Fruit fly (Drosophila melanogaster): Measurements from ENCODE around the gene Gpdh3.
A peak's percentile ranks its signal among the peaks of the same experiment; 100 is the strongest.

The Gpdh3 gene

DNA sequence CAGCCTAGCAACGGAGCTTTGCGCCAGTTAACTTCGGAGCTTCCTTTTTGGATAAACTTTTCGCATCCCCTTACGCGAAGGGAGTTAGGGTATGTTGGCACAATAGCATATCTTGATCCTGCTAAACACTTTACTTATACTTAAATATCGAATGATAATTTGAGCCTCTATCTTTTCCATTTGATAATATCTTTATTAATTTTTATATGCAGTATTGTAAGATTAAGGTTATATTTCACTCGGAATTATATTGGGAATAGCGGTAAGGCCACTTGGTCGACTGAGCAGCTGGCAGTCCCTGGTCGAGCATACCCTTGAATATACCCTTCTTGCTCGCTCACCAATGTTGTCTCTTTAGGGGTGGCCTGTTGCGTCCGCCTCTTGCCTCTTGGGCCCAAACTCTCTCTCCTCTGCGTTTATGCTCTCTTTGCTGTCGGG lies 13.0 kb upstream of the Gpdh3 start (continued):
- peak; percentile 58 for TF ChIP-seq achi (GFP tag; optimal IDR thresholded peaks at IDR 0.05)
- TF ChIP-seq dsx (GFP tag; optimal IDR thresholded peaks at IDR 0.05; ENCODE audit: poor library complexity, severe bottlenecking): peak; percentile 5
- peak; percentile 68 for TF ChIP-seq OdsH (GFP tag; optimal IDR thresholded peaks at IDR 0.05)
- TF ChIP-seq CG32006 (GFP tag; optimal IDR thresholded peaks at IDR 0.05): peak; percentile 67
- peak; percentile 39 for TF ChIP-seq CG3032 (tag; optimal IDR thresholded peaks at IDR 0.05)
- no peak for TF ChIP-seq fd85E (GFP tag; optimal IDR thresholded peaks at IDR 0.05)
- TF ChIP-seq Met (GFP tag; optimal IDR thresholded peaks at IDR 0.05): peak; percentile 66
- no peak for TF ChIP-seq Smox (GFP tag; optimal IDR thresholded peaks at IDR 0.05)
- TF ChIP-seq CG4318 (GFP tag; optimal IDR thresholded peaks at IDR 0.05): no peak
- TF ChIP-seq Sox15 (GFP tag; optimal IDR thresholded peaks at IDR 0.05): no peak
- peak; percentile 38 for TF ChIP-seq Sox14 (GFP tag; optimal IDR thresholded peaks at IDR 0.05)
- peak; percentile 43 for TF ChIP-seq topi (GFP tag; optimal IDR thresholded peaks at IDR 0.05)
- peak; percentile 54 for TF ChIP-seq fkh (GFP tag; optimal IDR thresholded peaks at IDR 0.05)
- TF ChIP-seq Hr4 (GFP tag; optimal IDR thresholded peaks at IDR 0.05): peak; percentile 54
- TF ChIP-seq spab (GFP tag; optimal IDR thresholded peaks at IDR 0.05): peak; percentile 43
- TF ChIP-seq CG10669 (GFP tag; optimal IDR thresholded peaks at IDR 0.05): peak; percentile 39
- TF ChIP-seq salr (GFP tag; optimal IDR thresholded peaks at IDR 0.05): no peak
- no peak for TF ChIP-seq CG6854 (GFP tag; optimal IDR thresholded peaks at IDR 0.05)
- TF ChIP-seq CG6808 (GFP tag; optimal IDR thresholded peaks at IDR 0.05): no peak
- TF ChIP-seq lz (GFP tag; optimal IDR thresholded peaks at IDR 0.05): peak; percentile 51
- TF ChIP-seq CG31627 (GFP tag; optimal IDR thresholded peaks at IDR 0.05): peak; percentile 46
- no peak for TF ChIP-seq ss (GFP tag; optimal IDR thresholded peaks at IDR 0.05)
- TF ChIP-seq fd59A (GFP tag; optimal IDR thresholded peaks at IDR 0.05): peak; percentile 44
- peak; percentile 75 for TF ChIP-seq esn (GFP tag; optimal IDR thresholded peaks at IDR 0.05)
- peak; percentile 79 for TF ChIP-seq CG8119 (GFP tag; IDR thresholded peaks at IDR 0.05)
- peak; percentile 89 for TF ChIP-seq eg (GFP tag; IDR thresholded peaks at IDR 0.05)
- TF ChIP-seq CG11762 (GFP tag; optimal IDR thresholded peaks at IDR 0.05; ENCODE audit: insufficient read depth): peak; percentile 13
- TF ChIP-seq CG11294 (GFP tag; IDR thresholded peaks at IDR 0.05): peak; percentile 79

- TF ChIP-seq cyc (GFP tag; optimal IDR thresholded peaks at IDR 0.05) (no peak), Sox15 (GFP tag; optimal IDR thresholded peaks at IDR 0.05) (no peak), fd85E (GFP tag; optimal IDR thresholded peaks at IDR 0.05) (no peak), CG11294 (GFP tag; IDR thresholded peaks at IDR 0.05) (no peak), Blimp-1 (GFP tag; optimal IDR thresholded peaks at IDR 0.05) (no peak), CG6163 (GFP tag; IDR thresholded peaks at IDR 0.05) (no peak), CG6854 (GFP tag; optimal IDR thresholded peaks at IDR 0.05) (no peak)
Observed at dm6 chr3R:22372535-22372934, 9.3 kb upstream of the Gpdh3 start, which contains the start of gene CG7069. Gene CG7069 (plus strand): TSS chr3R:22372835.

DNA sequence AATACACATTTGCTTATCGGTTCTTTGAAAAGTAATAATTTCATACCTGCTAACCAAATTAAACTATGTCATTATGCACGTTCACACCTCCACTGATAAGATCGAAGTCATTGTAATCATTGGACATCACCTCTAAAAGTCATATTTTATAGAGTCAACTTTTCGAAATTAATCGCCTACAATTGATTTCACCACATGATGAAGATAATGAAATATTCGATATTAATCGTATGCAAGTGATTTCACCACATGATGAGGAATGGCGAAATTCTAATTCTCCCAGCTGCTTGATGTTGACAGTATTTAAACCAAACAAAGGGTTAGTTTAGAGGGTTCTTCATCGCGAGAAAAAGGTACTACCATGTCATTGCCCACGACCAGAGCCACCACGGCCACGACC lies 6.2 kb upstream of the Gpdh3 start, which contains the start of gene CG18596:
TSS of gene CG18596 (plus strand) at position 250 of the 400 bp plus-strand sequence.
- TF ChIP-seq CG6276 (GFP tag; optimal IDR thresholded peaks at IDR 0.05): no peak
- TF ChIP-seq acj6 (GFP tag; optimal IDR thresholded peaks at IDR 0.05): no peak
- TF ChIP-seq CG6854 (GFP tag; optimal IDR thresholded peaks at IDR 0.05): no peak
- TF ChIP-seq Eip93F (GFP tag; optimal IDR thresholded peaks at IDR 0.05): no peak
- TF ChIP-seq topi (GFP tag; optimal IDR thresholded peaks at IDR 0.05): no peak
- TF ChIP-seq CG34406 (GFP tag; optimal IDR thresholded peaks at IDR 0.05): no peak
- no peak for TF ChIP-seq achi (GFP tag; optimal IDR thresholded peaks at IDR 0.05)
- no peak for TF ChIP-seq Hr38 (GFP tag; optimal IDR thresholded peaks at IDR 0.05)
- TF ChIP-seq CG1621 (tag; optimal IDR thresholded peaks at IDR 0.05): no peak
- TF ChIP-seq Ets96B (tag; optimal IDR thresholded peaks at IDR 0.05): no peak
- TF ChIP-seq CG16779 (tag; optimal IDR thresholded peaks at IDR 0.05): no peak
- no peak for TF ChIP-seq CG32006 (GFP tag; optimal IDR thresholded peaks at IDR 0.05)
- TF ChIP-seq Gug (GFP tag; IDR thresholded peaks at IDR 0.05): no peak
- no peak for TF ChIP-seq cyc (GFP tag; optimal IDR thresholded peaks at IDR 0.05)
- no peak for TF ChIP-seq CG6792 (GFP tag; optimal IDR thresholded peaks at IDR 0.05)
- TF ChIP-seq net (GFP tag; optimal IDR thresholded peaks at IDR 0.05): no peak
- no peak for TF ChIP-seq CG11762 (GFP tag; optimal IDR thresholded peaks at IDR 0.05; ENCODE audit: insufficient read depth)

All from whole organism, prepupa.